Fruit fly (Drosophila melanogaster) whole organism, embryonic: ENCODE data around the gene Tom70.
A peak's percentile ranks its signal among the peaks of the same experiment; 100 is the strongest.

Experiments used
- Ada2b ChIP-seq: fragments of 200-800 bp; sonication (Bioruptor generic); IDR thresholded peaks from 2 replicates; pipeline ENCODE4 v1.3.6; 2022; ENCODE audit warnings: missing biosample characterization, missing genetic modification characterization
- C15 ChIP-seq: fragments of 200-800 bp; sonication (Bioruptor generic); IDR thresholded peaks from 3 replicates; pipeline ENCODE4 v1.3.6; 2022; ENCODE audit warnings: missing biosample characterization, missing genetic modification characterization
- CG13894 ChIP-seq: fragments of 200-800 bp; sonication (Bioruptor generic); optimal IDR thresholded peaks from 3 replicates; lab custom pipeline; 2018; ENCODE audit warnings: missing biosample characterization, mild to moderate bottlenecking, missing genetic modification characterization, moderate library complexity
- CG15269 ChIP-seq: fragments of 200-800 bp; sonication (Bioruptor generic); optimal IDR thresholded peaks from 2 replicates; lab custom pipeline; 2018; ENCODE audit warnings: missing biosample characterization, mild to moderate bottlenecking, missing genetic modification characterization, moderate library complexity
- CG1602 ChIP-seq: fragments of 200-800 bp; sonication (Bioruptor generic); optimal IDR thresholded peaks from 3 replicates; lab custom pipeline; 2016; ENCODE audit warnings: missing biosample characterization, missing genetic modification characterization
- CG17385 ChIP-seq: fragments of 200-800 bp; sonication (Bioruptor generic); optimal IDR thresholded peaks from 3 replicates; lab custom pipeline; 2018; ENCODE audit warnings: missing biosample characterization, mild to moderate bottlenecking, missing genetic modification characterization
- CG18011 ChIP-seq: fragments of 200-800 bp; sonication (Bioruptor generic); optimal IDR thresholded peaks from 2 replicates; lab custom pipeline; 2017; ENCODE audit warnings: missing biosample characterization, missing genetic modification characterization, mild to moderate bottlenecking, moderate library complexity, missing genotype
- CG2199 ChIP-seq: fragments of 200-800 bp; sonication (Bioruptor generic); IDR thresholded peaks from 3 replicates; pipeline ENCODE4 v1.3.6; 2022; ENCODE audit warnings: missing biosample characterization, missing genetic modification characterization
- CG30403 ChIP-seq: fragments of 200-800 bp; sonication (Bioruptor generic); optimal IDR thresholded peaks from 3 replicates; lab custom pipeline; 2016; ENCODE audit warnings: missing biosample characterization, missing genetic modification characterization
- CG3065 ChIP-seq: fragments of 200-800 bp; sonication (Bioruptor generic); optimal IDR thresholded peaks from 2 replicates; lab custom pipeline; 2016; ENCODE audit warnings: missing biosample characterization, missing genetic modification characterization
- CG33213 ChIP-seq: fragments of 200-800 bp; sonication (Bioruptor generic); optimal IDR thresholded peaks from 3 replicates; lab custom pipeline; 2016; ENCODE audit warnings: missing biosample characterization, missing genetic modification characterization
- CG34376 ChIP-seq: fragments of 200-800 bp; sonication (Bioruptor generic); optimal IDR thresholded peaks from 2 replicates; lab custom pipeline; 2018; ENCODE audit warnings: missing biosample characterization, mild to moderate bottlenecking, missing genetic modification characterization
- CG43689 ChIP-seq: fragments of 200-800 bp; sonication (Bioruptor generic); IDR thresholded peaks from 2 replicates; pipeline ENCODE4 v1.3.6; 2022; ENCODE audit warnings: missing biosample characterization, missing genetic modification characterization
- CG4404 ChIP-seq: fragments of 200-800 bp; sonication (Bioruptor generic); IDR thresholded peaks from 2 replicates; pipeline ENCODE4 v1.3.6; 2022; ENCODE audit warnings: missing biosample characterization, missing genetic modification characterization
- CG4707 ChIP-seq: fragments of 200-800 bp; sonication (Bioruptor generic); optimal IDR thresholded peaks from 2 replicates; lab custom pipeline; 2018; ENCODE audit warnings: missing biosample characterization, mild to moderate bottlenecking, missing genetic modification characterization, moderate library complexity
- CG5180 ChIP-seq: fragments of 200-800 bp; sonication (Bioruptor generic); optimal IDR thresholded peaks from 3 replicates; lab custom pipeline; 2017; ENCODE audit warnings: missing biosample characterization, missing genetic modification characterization, mild to moderate bottlenecking, moderate library complexity, missing genetic modification reagents
- CG7839 ChIP-seq: fragments of 200-800 bp; sonication (Bioruptor generic); optimal IDR thresholded peaks from 3 replicates; lab custom pipeline; 2018; ENCODE audit warnings: missing biosample characterization, mild to moderate bottlenecking, missing genetic modification characterization, moderate library complexity
- CG8089 ChIP-seq: fragments of 200-800 bp; sonication (Bioruptor generic); optimal IDR thresholded peaks from 3 replicates; lab custom pipeline; 2016; ENCODE audit warnings: missing biosample characterization, missing genetic modification characterization
- CG8924 ChIP-seq: fragments of 200-800 bp; optimal IDR thresholded peaks from 3 replicates; lab custom pipeline; 2019; ENCODE audit warnings: missing biosample characterization, mild to moderate bottlenecking, missing genetic modification characterization, moderate library complexity
- CG9876 ChIP-seq: fragments of 200-800 bp; sonication (Bioruptor generic); optimal IDR thresholded peaks from 2 replicates; lab custom pipeline; 2016; ENCODE audit warnings: missing biosample characterization, missing genetic modification characterization
- CG9932 ChIP-seq: fragments of 200-800 bp; sonication (Bioruptor generic); IDR thresholded peaks from 2 replicates; pipeline ENCODE4 v1.3.6; 2022; ENCODE audit warnings: missing biosample characterization, missing genetic modification characterization
- Chrac-16 ChIP-seq: fragments of 200-800 bp; sonication (Bioruptor generic); optimal IDR thresholded peaks from 3 replicates; lab custom pipeline; 2016; ENCODE audit warnings: missing biosample characterization, missing genetic modification characterization
- Dip3 ChIP-seq: fragments of 200-800 bp; sonication (Bioruptor generic); optimal IDR thresholded peaks from 3 replicates; lab custom pipeline; 2016; ENCODE audit warnings: missing biosample characterization, missing genetic modification characterization
- Drgx ChIP-seq: fragments of 200-800 bp; sonication (Bioruptor generic); IDR thresholded peaks from 2 replicates; pipeline ENCODE4 v1.3.6; 2022; ENCODE audit warnings: missing biosample characterization, missing genetic modification characterization
- Ets97D ChIP-seq: fragments of 200-800 bp; sonication (Bioruptor generic); optimal IDR thresholded peaks from 3 replicates; lab custom pipeline; 2016; ENCODE audit warnings: missing biosample characterization, missing genetic modification characterization
- Hr51 ChIP-seq, 2 experiments: fragments of 200-800 bp; sonication (Bioruptor generic); optimal IDR thresholded peaks; 2 replicates in 1 of 2; 3 replicates in 1 of 2; lab custom pipeline; 2016 to 2018; ENCODE audit warnings: missing biosample characterization in 2 of 2, missing genetic modification characterization in 2 of 2, mild to moderate bottlenecking in 1 of 2, moderate library complexity in 1 of 2
- Med ChIP-seq: fragments of 200-800 bp; sonication (Bioruptor generic); peaks from one replicate; lab custom pipeline; 2016; ENCODE audit warnings: missing biosample characterization, missing genetic modification characterization, mild to moderate bottlenecking, inconsistent platforms, moderate library complexity
- Mes4 ChIP-seq: fragments of 200-800 bp; sonication (Bioruptor generic); optimal IDR thresholded peaks from 2 replicates; lab custom pipeline; 2016; ENCODE audit warnings: missing biosample characterization, missing genetic modification characterization
- Mrtf ChIP-seq: fragments of 200-800 bp; sonication (Bioruptor generic); IDR thresholded peaks from 3 replicates; pipeline ENCODE4 v1.3.6; 2022; ENCODE audit warnings: missing biosample characterization, missing genetic modification characterization
- NC2β ChIP-seq: fragments of 200-800 bp; sonication (Bioruptor generic); optimal IDR thresholded peaks from 2 replicates; lab custom pipeline; 2016; ENCODE audit warnings: missing biosample characterization, missing genetic modification characterization
- Optix ChIP-seq: fragments of 200-800 bp; sonication (Bioruptor generic); IDR thresholded peaks from 3 replicates; pipeline ENCODE4 v1.3.6; 2022; ENCODE audit warnings: missing biosample characterization, missing genetic modification characterization
- Tbp ChIP-seq: fragments of >200 bp; optimal IDR thresholded peaks from 2 replicates; lab custom pipeline; 2018; ENCODE audit warnings: missing biosample characterization, missing genetic modification characterization
- ac ChIP-seq: fragments of 200-800 bp; sonication (Bioruptor generic); optimal IDR thresholded peaks from 3 replicates; lab custom pipeline; 2017; ENCODE audit warnings: missing biosample characterization, mild to moderate bottlenecking, missing genetic modification characterization
- amos ChIP-seq: fragments of 200-800 bp; sonication (Bioruptor generic); IDR thresholded peaks from 2 replicates; pipeline ENCODE4 v1.3.6; 2022; ENCODE audit warnings: missing biosample characterization, missing genetic modification characterization; ENCODE audit not compliant: partially characterized antibody
- aop ChIP-seq: fragments of 200-800 bp; sonication (Bioruptor generic); IDR thresholded peaks from 2 replicates; pipeline ENCODE4 v1.3.6; 2022; ENCODE audit warnings: missing biosample characterization, missing genetic modification characterization
- ash1 ChIP-seq: fragments of 200-800 bp; sonication (Bioruptor generic); optimal IDR thresholded peaks from 2 replicates; lab custom pipeline; 2018; ENCODE audit warnings: missing biosample characterization, mild to moderate bottlenecking, missing genetic modification characterization
- bcd ChIP-seq: fragments of 200-800 bp; sonication (Bioruptor generic); optimal IDR thresholded peaks from 2 replicates; lab custom pipeline; 2017; ENCODE audit warnings: missing biosample characterization, mild to moderate bottlenecking, missing genetic modification characterization
- bigmax ChIP-seq: fragments of 200-800 bp; sonication (Bioruptor generic); optimal IDR thresholded peaks from 2 replicates; lab custom pipeline; 2018; ENCODE audit warnings: missing biosample characterization, mild to moderate bottlenecking, missing genetic modification characterization
- crp ChIP-seq, 2 experiments: fragments of 200-800 bp; sonication (Bioruptor generic); optimal IDR thresholded peaks; 2 replicates in 1 of 2; 3 replicates in 1 of 2; lab custom pipeline; 2017; ENCODE audit warnings: missing biosample characterization in 2 of 2, missing genetic modification characterization in 2 of 2, mild to moderate bottlenecking in 1 of 2, moderate library complexity in 1 of 2
- dmrt99B ChIP-seq: fragments of 200-800 bp; sonication (Bioruptor generic); optimal IDR thresholded peaks from 2 replicates; lab custom pipeline; 2018; ENCODE audit warnings: missing biosample characterization, mild to moderate bottlenecking, missing genetic modification characterization, moderate library complexity
- gem ChIP-seq: fragments of 200-800 bp; sonication (Bioruptor generic); optimal IDR thresholded peaks from 2 replicates; lab custom pipeline; 2019; ENCODE audit warnings: missing biosample characterization, mild to moderate bottlenecking, missing genetic modification characterization, moderate library complexity
- grau ChIP-seq: fragments of 200-800 bp; optimal IDR thresholded peaks from 3 replicates; lab custom pipeline; 2019; ENCODE audit warnings: missing biosample characterization, mild to moderate bottlenecking, missing genetic modification characterization, moderate library complexity
- kay ChIP-seq: fragments of 200-800 bp; sonication (Bioruptor generic); optimal IDR thresholded peaks from 2 replicates; lab custom pipeline; 2016; ENCODE audit warnings: missing biosample characterization, missing genetic modification characterization
- lab ChIP-seq: fragments of 200-800 bp; sonication (Bioruptor generic); optimal IDR thresholded peaks from 3 replicates; lab custom pipeline; 2017; ENCODE audit warnings: missing biosample characterization, missing genetic modification characterization, mild to moderate bottlenecking, moderate library complexity, missing genetic modification reagents
- nmo ChIP-seq: fragments of 200-800 bp; sonication (Bioruptor generic); optimal IDR thresholded peaks from 2 replicates; lab custom pipeline; 2018; ENCODE audit warnings: missing biosample characterization, mild to moderate bottlenecking, missing genetic modification characterization, moderate library complexity
- otp ChIP-seq: fragments of 200-800 bp; sonication (Bioruptor generic); IDR thresholded peaks from 3 replicates; pipeline ENCODE4, ENCODE4 v1.3.6; 2022; ENCODE audit warnings: missing biosample characterization, missing genetic modification characterization
- pb ChIP-seq: fragments of 200-800 bp; sonication (Bioruptor generic); optimal IDR thresholded peaks from 3 replicates; lab custom pipeline; 2016; ENCODE audit warnings: missing biosample characterization, missing genetic modification characterization
- sens ChIP-seq: fragments of 200-800 bp; sonication (Bioruptor generic); peaks from one replicate; lab custom pipeline; 2016; ENCODE audit warnings: missing biosample characterization, missing genetic modification characterization
- trh ChIP-seq: fragments of 200-800 bp; sonication (Bioruptor generic); optimal IDR thresholded peaks from 2 replicates; lab custom pipeline; 2016; ENCODE audit warnings: missing biosample characterization, missing genetic modification characterization
- vfl ChIP-seq: fragments of 200-800 bp; sonication (Bioruptor generic); optimal IDR thresholded peaks from 2 replicates; lab custom pipeline; 2016; ENCODE audit warnings: missing biosample characterization, missing genetic modification characterization
- wek ChIP-seq: fragments of 200-800 bp; sonication (Bioruptor generic); optimal IDR thresholded peaks from 3 replicates; lab custom pipeline; 2018; ENCODE audit warnings: missing biosample characterization, mild to moderate bottlenecking, missing genetic modification characterization, moderate library complexity
- zen2 ChIP-seq: fragments of 200-800 bp; sonication (Bioruptor generic); IDR thresholded peaks from 3 replicates; pipeline ENCODE4 v1.3.6; 2022; ENCODE audit warnings: missing biosample characterization, missing genetic modification characterization; ENCODE audit not compliant: partially characterized antibody

Tom70 gene

dm6 chr2L:12063035-12063434 is 24.7 kb upstream of the Tom70 start, which contains the start of gene Rab3-GAP (continued):
- no peak for TF ChIP-seq dmrt99B (tag; lab: Kevin White, UChicago)
- no peak for TF ChIP-seq aop (GFP tag; lab: Robert Waterston, UW)
- peak; percentile 14 for TF ChIP-seq CG1602 (GFP tag; lab: Kevin White, UChicago)
- no peak for TF ChIP-seq CG5180 (GFP tag; lab: Kevin White, UChicago)
- peak; percentile 37; the same call in 1 of the 2 replicates for TF ChIP-seq amos (GFP tag; lab: Robert Waterston, UW)
- TF ChIP-seq CG30403 (GFP tag; lab: Kevin White, UChicago): peak; percentile 29
- TF ChIP-seq CG17385 (GFP tag; lab: Kevin White, UChicago): no peak
- peak; percentile 20 for TF ChIP-seq CG8924 (tag; lab: Kevin White, UChicago)
- TF ChIP-seq CG4707 (GFP tag; lab: Kevin White, UChicago): no peak
- no peak for TF ChIP-seq lab
- TF ChIP-seq grau: peak; percentile 98
- no peak for TF ChIP-seq CG18011 (GFP tag; lab: Kevin White, UChicago)
- TF ChIP-seq CG15269: no peak
- no peak for TF ChIP-seq ac (GFP tag; lab: Kevin White, UChicago)
- peak; percentile 87 for TF ChIP-seq sens
- TF ChIP-seq CG7839 (tag; lab: Kevin White, UChicago): no peak
- TF ChIP-seq Optix (GFP tag; lab: Robert Waterston, UW): no peak
- TF ChIP-seq vfl (GFP tag; lab: Kevin White, UChicago): no peak
- TF ChIP-seq bigmax: no peak
- no peak for TF ChIP-seq Drgx (GFP tag; lab: Robert Waterston, UW)
- TF ChIP-seq Hr51 (GFP tag; optimal IDR thresholded peaks at IDR 0.05; lab: Kevin White, UChicago): no peak
- TF ChIP-seq Ada2b: 0 out of 2 replicates have a peak, but pooled peaks have one; percentile 4
- TF ChIP-seq CG33213 (GFP tag; lab: Kevin White, UChicago): no peak
- no peak for TF ChIP-seq CG8089 (GFP tag; lab: Kevin White, UChicago)
- no peak for TF ChIP-seq bcd
- no peak for TF ChIP-seq trh (GFP tag; lab: Kevin White, UChicago)
- peak; percentile 51 for TF ChIP-seq nmo (GFP tag; lab: Kevin White, UChicago)
- no peak for TF ChIP-seq C15 (GFP tag; lab: Robert Waterston, UW)
- peak; percentile 55; the same call in 2 of the 3 replicates for TF ChIP-seq zen2 (GFP tag; lab: Robert Waterston, UW)
- TF ChIP-seq CG2199: no peak
- TF ChIP-seq CG9932 (GFP tag; lab: Robert Waterston, UW): 0 out of 2 replicates have a peak, but pooled peaks have one; percentile 10
- peak; percentile 11 for TF ChIP-seq Ets97D
- TF ChIP-seq kay (GFP tag; lab: Kevin White, UChicago): no peak
- no peak for TF ChIP-seq CG43689 (GFP tag; lab: Robert Waterston, UW)
- peak; percentile 29 for TF ChIP-seq Chrac-16
- no peak for TF ChIP-seq Mes4 (GFP tag; lab: Kevin White, UChicago)
- no peak for TF ChIP-seq pb (GFP tag; lab: Kevin White, UChicago)
- TF ChIP-seq crp (GFP tag; optimal IDR thresholded peaks at IDR 0.05; lab: Kevin White, UChicago): peak; percentile 48 to 93
- no peak for TF ChIP-seq CG3065 (GFP tag; lab: Kevin White, UChicago)
- TF ChIP-seq CG34376: no peak
- no peak for TF ChIP-seq wek
- TF ChIP-seq NC2β: no peak
- no peak for TF ChIP-seq gem (tag; lab: Kevin White, UChicago)
- peak; percentile 78 for TF ChIP-seq Med (GFP tag; lab: Kevin White, UChicago)
- no peak for TF ChIP-seq CG4404
- TF ChIP-seq otp: no peak
- TF ChIP-seq CG13894 (tag; lab: Kevin White, UChicago): no peak
- TF ChIP-seq Tbp (GFP tag; lab: Kevin White, UChicago): no peak
- no peak for TF ChIP-seq CG9876
- TF ChIP-seq Dip3 (GFP tag; lab: Kevin White, UChicago): no peak
- no peak for TF ChIP-seq Mrtf (GFP tag; lab: Robert Waterston, UW)
- TF ChIP-seq ash1 (GFP tag; lab: Kevin White, UChicago): no peak
